Fruit fly (Drosophila melanogaster) whole organism: ENCODE measurements around the gene CG6901.

Experiments
- CG8478 ChIP-seq: fragments of >200 bp; optimal IDR thresholded peaks from 2 replicates; lab custom pipeline; 2018; ENCODE audit warnings: inconsistent platforms
- Dll ChIP-seq: fragments of >200 bp; optimal IDR thresholded peaks from 2 replicates; lab custom pipeline; 2017
- EcR ChIP-seq, 2 experiments: fragments of >200 bp; optimal IDR thresholded peaks; 2 replicates each; lab custom pipeline; 2017; ENCODE audit warnings: missing biosample characterization in 2 of 2, missing genetic modification characterization in 2 of 2, missing genetic modification reagents in 2 of 2
- pan ChIP-seq: fragments of >200 bp; optimal IDR thresholded peaks from 2 replicates; lab custom pipeline; 2017
- psq ChIP-seq: fragments of >200 bp; optimal IDR thresholded peaks from 2 replicates; lab custom pipeline; 2017
- usp ChIP-seq: fragments of >200 bp; optimal IDR thresholded peaks from 2 replicates; lab custom pipeline; 2017; ENCODE audit warnings: missing biosample characterization, missing genetic modification characterization, mixed read lengths

CG6901 gene

DNA sequence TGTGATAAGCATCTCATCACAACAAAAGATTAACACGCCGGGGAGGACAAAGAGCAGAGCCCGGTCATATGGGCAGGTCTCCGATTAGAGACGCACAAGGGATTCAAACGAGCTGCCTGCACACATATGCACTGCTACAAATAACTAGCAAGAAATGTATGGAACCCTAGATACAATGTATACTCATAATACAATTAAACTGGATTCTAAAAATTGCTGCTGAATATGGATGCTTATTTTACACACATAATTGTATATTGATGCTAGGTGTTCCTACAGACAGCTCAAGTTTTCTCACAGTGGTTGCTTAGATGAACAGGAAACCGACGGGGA is 13.8 kb downstream of the CG6901 start:
- TF ChIP-seq CG8478 (lab: Kevin White, UChicago) (no peak), Dll (lab: Kevin White, UChicago) (no peak), pan (no peak), usp (no peak), EcR (GFP tag; optimal IDR thresholded peaks at IDR 0.05; lab: Kevin White, UChicago) (no peak), psq (lab: Kevin White, UChicago) (no peak)

DNA sequence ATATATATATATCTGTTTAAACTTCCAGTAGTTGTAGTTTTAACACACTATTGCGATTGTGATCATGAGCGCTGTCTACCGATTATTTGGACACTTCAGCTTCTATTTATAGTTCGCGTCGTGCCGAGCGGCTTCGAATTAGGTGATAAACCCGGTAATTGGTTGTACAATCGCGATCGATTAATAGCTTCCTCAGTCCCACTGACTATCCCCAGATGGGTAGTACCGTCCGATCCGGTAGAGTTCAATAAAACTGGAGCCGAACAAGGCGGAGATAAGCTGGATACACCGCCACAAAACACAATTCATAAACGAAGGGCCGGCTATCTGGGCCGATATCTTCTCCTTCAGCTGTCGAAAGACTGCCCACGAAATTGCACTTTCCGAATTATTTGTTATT is 14.6 kb downstream of the CG6901 start:
- TF ChIP-seq usp, result no peak
- TF ChIP-seq Dll (lab: Kevin White, UChicago), result no peak
- no peak for TF ChIP-seq EcR (GFP tag; optimal IDR thresholded peaks at IDR 0.05; lab: Kevin White, UChicago)
- TF ChIP-seq CG8478 (lab: Kevin White, UChicago), result no peak
- no peak for TF ChIP-seq psq (lab: Kevin White, UChicago)
- no peak for TF ChIP-seq pan

DNA sequence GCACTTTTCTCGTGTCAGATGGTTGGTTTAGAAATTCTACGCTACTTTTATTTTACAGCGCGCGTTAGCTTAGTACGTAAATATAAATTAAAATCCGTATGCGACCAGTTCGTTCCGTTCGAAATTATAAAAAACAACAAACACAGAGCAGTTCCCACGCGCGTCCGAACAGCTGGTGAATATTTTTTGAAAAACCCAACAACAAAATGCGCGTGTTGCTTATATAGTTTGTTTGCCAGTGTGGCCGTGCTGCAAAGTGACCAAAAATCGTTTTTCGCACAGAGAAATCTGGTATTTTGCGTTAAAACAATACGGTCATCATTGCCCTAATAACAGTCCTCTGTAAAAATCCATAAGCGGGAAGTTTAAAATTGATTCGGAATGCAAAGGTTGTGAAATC is 15.1 kb downstream of the CG6901 start:
- TF ChIP-seq psq (lab: Kevin White, UChicago), result no peak

DNA sequence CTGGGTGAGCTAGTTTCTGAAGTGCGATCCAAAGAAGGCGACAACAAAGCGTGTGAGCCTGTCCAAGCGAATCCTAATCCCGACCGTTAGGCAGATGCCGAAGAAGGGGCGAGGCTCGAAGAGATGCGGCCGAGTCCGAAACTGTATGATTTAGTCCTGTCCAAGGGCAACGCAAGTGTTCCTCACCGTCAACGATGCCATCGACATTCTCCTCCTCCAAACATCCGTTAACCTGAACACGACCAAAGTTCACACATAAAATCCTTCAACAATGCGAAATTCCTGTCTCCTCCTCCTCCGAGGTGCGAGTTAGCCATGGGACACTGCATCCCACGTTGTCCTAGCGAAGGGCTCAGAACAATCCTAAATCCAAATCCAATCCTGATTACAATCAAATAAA is 16.3 kb downstream of the CG6901 start, which contains the start of gene Sulf1:
TSS of gene Sulf1 (minus strand) at position 101 of the 400 bp plus-strand sequence.
- TF ChIP-seq EcR (GFP tag; optimal IDR thresholded peaks at IDR 0.05; lab: Kevin White, UChicago) (no peak), usp (no peak), psq (lab: Kevin White, UChicago) (no peak), pan (no peak), Dll (lab: Kevin White, UChicago) (no peak), CG8478 (lab: Kevin White, UChicago) (no peak)

DNA sequence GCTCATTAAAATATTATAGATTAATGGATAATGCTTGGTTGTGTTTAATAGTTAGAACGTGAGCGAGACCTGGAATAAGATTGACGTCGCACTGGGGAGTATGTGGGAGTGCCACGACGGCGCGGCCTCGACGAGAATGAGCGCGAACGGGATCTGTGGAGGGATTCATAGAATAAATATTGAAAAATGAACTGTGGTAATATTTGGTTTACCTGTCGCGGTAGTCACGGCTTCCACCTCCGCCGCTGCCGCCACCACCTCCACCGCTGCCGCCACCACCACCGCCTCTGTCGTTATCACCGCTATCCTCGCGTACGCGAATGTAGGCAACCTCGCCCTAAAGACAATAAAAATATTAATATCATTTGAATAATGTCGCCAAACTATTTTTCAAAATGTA is 17.4 kb downstream of the CG6901 start:
- TF ChIP-seq Dll (lab: Kevin White, UChicago) (no peak), pan (no peak), usp (no peak), EcR (GFP tag; optimal IDR thresholded peaks at IDR 0.05; lab: Kevin White, UChicago) (no peak), CG8478 (lab: Kevin White, UChicago) (no peak)

DNA sequence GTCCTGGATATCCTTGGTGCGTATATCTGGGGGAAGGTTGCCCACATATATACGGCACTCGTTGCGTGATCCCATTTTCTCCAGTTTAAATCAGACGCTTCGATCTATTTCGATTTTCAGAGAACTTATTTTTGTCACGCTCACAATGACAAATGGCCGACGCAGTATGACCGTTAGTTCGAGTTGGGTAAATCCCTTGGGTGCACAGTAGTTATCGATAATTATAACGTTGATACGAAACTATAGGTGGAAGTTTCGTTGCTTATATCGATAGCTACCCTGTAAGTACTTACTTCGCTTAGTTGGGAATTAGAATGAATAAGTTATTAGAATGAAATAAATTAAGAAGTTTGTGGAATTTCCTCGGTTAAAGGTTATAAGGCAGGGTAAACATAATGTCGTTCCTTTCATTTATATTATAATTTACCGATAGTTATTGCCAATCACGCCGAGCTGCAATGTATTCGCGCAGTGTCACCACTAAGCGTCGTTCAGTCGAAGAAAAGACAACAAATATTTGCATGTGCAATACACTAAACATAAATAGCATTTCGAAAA is 18.7 kb downstream of the CG6901 start, which contains the start of the genes SF2 and pad:
TSS of gene SF2 (minus strand) at position 172 of the 558 bp plus-strand sequence.
TSS of gene pad (plus strand) at position 502 of the 558 bp plus-strand sequence.
- no peak for TF ChIP-seq pan
- no peak for TF ChIP-seq CG8478 (lab: Kevin White, UChicago)
- TF ChIP-seq EcR (GFP tag; optimal IDR thresholded peaks at IDR 0.05; lab: Kevin White, UChicago), result no peak
- TF ChIP-seq usp, result no peak
- TF ChIP-seq psq (lab: Kevin White, UChicago), result no peak
- no peak for TF ChIP-seq Dll (lab: Kevin White, UChicago)

DNA sequence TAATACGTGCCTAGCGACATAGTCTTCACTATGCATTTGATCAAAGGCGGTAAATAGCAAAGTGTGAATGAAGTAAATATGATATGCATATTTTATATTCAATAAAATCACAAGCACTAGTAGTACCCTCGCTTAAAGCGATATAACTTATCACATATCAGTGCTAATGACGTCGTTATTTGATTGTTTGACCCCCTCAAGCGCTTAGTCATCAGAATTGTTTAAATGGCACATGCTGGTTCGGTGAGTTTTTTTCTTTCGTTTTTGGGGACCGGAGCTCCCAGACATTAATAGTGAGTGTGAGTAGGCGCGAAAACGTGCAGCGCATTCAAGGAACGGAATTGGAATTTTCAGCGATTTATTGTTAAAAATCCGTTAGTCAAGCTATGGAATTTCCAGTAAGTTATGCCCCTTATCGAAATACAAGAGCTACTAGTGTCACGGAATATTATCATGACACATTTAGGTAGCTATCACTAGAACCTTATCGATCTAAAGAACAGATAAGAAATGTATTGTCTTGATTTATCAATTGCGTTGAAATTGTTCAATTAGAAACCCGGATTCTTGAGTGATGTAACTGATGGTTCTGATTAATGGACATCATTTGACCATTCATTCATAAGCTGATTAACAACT is 24.5 kb downstream of the CG6901 start:
- TF ChIP-seq EcR (GFP tag; optimal IDR thresholded peaks at IDR 0.05; lab: Kevin White, UChicago), result no peak
- TF ChIP-seq pan, result no peak
- TF ChIP-seq CG8478 (lab: Kevin White, UChicago), result no peak
- TF ChIP-seq psq (lab: Kevin White, UChicago), result no peak
- no peak for TF ChIP-seq Dll (lab: Kevin White, UChicago)
- no peak for TF ChIP-seq usp

DNA sequence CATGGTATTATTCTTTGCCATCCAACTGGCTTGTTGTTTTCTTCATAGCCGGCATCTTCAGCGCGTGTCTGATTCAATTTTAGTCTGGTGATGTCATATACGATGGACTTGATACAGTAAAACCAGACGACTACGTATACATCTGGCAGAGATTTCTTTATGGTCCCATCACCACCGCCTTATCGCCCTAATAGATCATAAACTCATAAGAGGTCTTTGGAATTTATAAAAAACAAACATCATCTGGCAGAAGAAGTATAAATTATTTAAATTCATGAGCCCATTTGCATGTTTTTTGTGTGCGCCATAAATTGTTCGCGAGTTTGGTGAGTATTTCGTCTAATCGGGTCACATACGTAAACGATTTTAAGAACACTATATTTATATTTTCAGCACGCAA is 25.1 kb downstream of the CG6901 start:
- no peak for TF ChIP-seq Dll (lab: Kevin White, UChicago)
- no peak for TF ChIP-seq CG8478 (lab: Kevin White, UChicago)
- no peak for TF ChIP-seq psq (lab: Kevin White, UChicago)
- no peak for TF ChIP-seq EcR (GFP tag; optimal IDR thresholded peaks at IDR 0.05; lab: Kevin White, UChicago)
- TF ChIP-seq usp, result no peak
- no peak for TF ChIP-seq pan

DNA sequence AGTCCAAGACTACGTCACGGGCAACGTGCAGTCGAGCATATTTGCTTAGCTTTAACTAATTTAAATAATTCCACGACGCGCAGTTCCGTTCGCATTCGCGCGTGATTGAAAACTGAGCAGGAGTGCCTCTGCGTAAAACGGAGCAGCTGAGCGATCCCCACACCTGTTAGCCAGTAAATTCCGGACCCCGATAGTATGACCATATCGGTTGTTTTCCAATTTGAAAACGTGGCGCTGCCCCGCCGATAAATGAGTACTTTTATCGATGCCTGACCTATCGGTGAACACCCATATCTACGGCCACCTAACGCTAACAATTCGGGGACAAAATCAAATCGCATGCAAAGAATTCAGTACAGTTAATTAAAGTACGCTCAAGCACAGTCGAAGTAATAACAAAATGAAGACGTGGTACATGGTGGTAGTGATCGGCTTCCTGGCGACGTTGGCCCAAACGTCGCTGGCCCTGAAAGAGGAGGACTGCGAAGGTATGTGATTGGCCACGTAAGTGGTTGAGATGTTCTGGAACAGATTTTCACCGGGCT is 26.0 kb downstream of the CG6901 start, which contains the start of the genes CG14879 and Manf:
TSS of gene CG14879 (minus strand) at position 116 of the 545 bp plus-strand sequence.
TSS of gene Manf (plus strand) at position 294 of the 545 bp plus-strand sequence.
- TF ChIP-seq usp, result no peak

DNA sequence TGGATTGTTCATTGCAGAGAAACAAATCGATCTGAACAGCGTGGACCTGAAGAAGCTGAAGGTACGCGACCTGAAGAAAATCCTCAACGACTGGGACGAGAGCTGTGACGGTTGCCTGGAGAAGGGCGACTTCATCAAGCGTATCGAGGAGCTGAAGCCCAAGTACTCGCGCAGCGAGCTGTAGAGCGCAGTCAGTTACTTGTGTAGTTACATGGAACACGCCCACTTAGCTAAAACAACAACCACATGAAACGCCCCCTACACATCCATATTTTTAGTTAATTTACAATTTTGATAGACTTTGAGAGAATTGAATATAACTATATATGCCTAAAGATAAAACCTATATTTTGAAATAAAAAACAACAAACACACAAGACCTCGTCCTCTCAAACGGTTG is 27.2 kb downstream of the CG6901 start:
- no peak for TF ChIP-seq pan
- TF ChIP-seq CG8478 (lab: Kevin White, UChicago), result no peak
- no peak for TF ChIP-seq usp
- TF ChIP-seq EcR (GFP tag; optimal IDR thresholded peaks at IDR 0.05; lab: Kevin White, UChicago), result no peak
- TF ChIP-seq Dll (lab: Kevin White, UChicago), result no peak
- no peak for TF ChIP-seq psq (lab: Kevin White, UChicago)

DNA sequence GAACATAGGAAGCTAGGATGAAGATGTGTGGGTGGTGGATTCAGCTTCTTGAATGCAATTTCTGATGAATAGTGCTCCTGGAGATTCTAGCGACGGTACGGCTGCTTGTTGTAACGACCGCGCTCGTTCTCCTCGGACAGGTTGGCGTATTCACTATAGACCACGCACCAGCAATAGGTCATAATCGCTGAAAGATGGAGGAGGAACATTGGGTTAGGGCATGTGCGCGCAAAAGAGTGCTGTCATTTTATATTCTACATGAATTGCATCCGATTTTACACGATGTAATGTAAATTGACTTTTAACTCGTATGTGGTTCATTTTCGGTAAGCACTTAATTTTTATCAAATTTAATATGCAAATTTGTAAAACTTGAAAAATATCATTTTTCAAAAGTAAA is 27.8 kb downstream of the CG6901 start:
- TF ChIP-seq EcR (GFP tag; optimal IDR thresholded peaks at IDR 0.05; lab: Kevin White, UChicago) (no peak), psq (lab: Kevin White, UChicago) (no peak), Dll (lab: Kevin White, UChicago) (no peak), usp (no peak), pan (no peak), CG8478 (lab: Kevin White, UChicago) (no peak)

DNA sequence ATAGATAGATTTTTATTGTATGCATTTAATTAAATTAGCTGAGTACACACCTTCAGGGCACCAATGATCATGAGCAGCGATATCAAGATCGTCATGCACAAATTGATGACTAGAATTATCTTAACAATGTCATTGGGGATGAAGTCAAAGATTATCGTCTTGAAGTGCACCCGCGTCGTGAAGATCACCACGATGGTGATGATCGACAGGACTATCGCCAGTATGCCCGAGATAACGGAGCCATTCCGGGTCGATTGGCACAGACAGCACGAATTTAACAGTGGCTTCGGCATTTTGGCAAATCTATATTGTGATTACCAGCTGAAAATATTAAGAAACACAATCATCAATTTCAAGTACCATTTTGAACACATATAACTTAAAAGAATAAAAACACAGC is 28.8 kb downstream of the CG6901 start:
- no peak for TF ChIP-seq EcR (GFP tag; optimal IDR thresholded peaks at IDR 0.05; lab: Kevin White, UChicago)
- no peak for TF ChIP-seq usp
- TF ChIP-seq CG8478 (lab: Kevin White, UChicago), result no peak
- no peak for TF ChIP-seq pan
- TF ChIP-seq Dll (lab: Kevin White, UChicago), result no peak
- TF ChIP-seq psq (lab: Kevin White, UChicago), result no peak
